Fruit fly (Drosophila melanogaster) S2 (cell line): ENCODE data around the gene rod.
A peak's percentile ranks its signal among the peaks of the same experiment; 100 is the strongest.

Experiments used
- CG8478 ChIP-seq: fragments of >200 bp; optimal IDR thresholded peaks from 2 replicates; lab custom pipeline; 2018
- CTCF ChIP-seq, 2 experiments: fragments of >200 bp; optimal IDR thresholded peaks; 2 replicates each; lab custom pipeline; 2018

- TF ChIP-seq CG8478 (lab: Kevin White, UChicago) (peak; percentile 67), CTCF (optimal IDR thresholded peaks at IDR 0.05; lab: Kevin White, UChicago) (no peak)
These were observed 27.9 kb downstream of the rod start for dm6 chr3R:31608438-31609188.
